Fruit fly (Drosophila melanogaster): ENCODE results near the gene kat-60L1.
A peak's percentile ranks its signal among the peaks of the same experiment; 100 is the strongest.

kat-60L1 gene

DNA sequence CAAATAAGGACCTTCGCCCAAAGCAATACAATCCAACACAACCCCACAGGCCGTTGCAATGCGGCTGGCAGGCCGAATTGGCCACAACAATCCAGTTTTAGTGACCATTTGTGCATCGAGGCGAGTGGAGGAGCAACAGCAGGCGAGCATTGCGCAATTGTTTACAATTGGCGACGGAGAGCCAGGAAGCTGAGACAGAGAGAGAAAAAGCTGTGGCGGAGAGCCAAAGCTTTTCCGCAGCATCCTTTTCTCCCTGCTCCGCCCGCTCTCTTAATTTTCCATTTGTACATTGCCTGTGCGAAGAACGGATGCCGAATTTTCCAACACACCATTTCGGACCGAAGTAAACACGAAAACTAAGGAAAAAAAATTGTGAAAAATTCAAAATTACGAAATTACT lies at the start of gene kat-60L1:
TSS of gene kat-60L1 (plus strand) at position 301 of the 400 bp plus-strand sequence.
- TF ChIP-seq Mnt (GFP tag; optimal IDR thresholded peaks at IDR 0.05), result no peak
- no peak for TF ChIP-seq bab1 (GFP tag; optimal IDR thresholded peaks at IDR 0.05)
- no peak for TF ChIP-seq CG7101 (tag; optimal IDR thresholded peaks at IDR 0.05)
- TF ChIP-seq cic (GFP tag; optimal IDR thresholded peaks at IDR 0.05), result no peak
- TF ChIP-seq CG5204 (GFP tag; optimal IDR thresholded peaks at IDR 0.05), result no peak
- TF ChIP-seq toe (GFP tag; optimal IDR thresholded peaks at IDR 0.05), result no peak
- TF ChIP-seq CG7045 (GFP tag; optimal IDR thresholded peaks at IDR 0.05), result no peak
- TF ChIP-seq kay (GFP tag; ENCODE audit: borderline replicate concordance), result no peak
- no peak for TF ChIP-seq CG33017 (tag; optimal IDR thresholded peaks at IDR 0.05)
- no peak for TF ChIP-seq cnc (optimal IDR thresholded peaks at IDR 0.05)
- TF ChIP-seq pad (GFP tag; optimal IDR thresholded peaks at IDR 0.05), result no peak
- TF ChIP-seq CG12768 (GFP tag; optimal IDR thresholded peaks at IDR 0.05), result no peak
- no peak for TF ChIP-seq Hr96 (GFP tag; optimal IDR thresholded peaks at IDR 0.05)

DNA sequence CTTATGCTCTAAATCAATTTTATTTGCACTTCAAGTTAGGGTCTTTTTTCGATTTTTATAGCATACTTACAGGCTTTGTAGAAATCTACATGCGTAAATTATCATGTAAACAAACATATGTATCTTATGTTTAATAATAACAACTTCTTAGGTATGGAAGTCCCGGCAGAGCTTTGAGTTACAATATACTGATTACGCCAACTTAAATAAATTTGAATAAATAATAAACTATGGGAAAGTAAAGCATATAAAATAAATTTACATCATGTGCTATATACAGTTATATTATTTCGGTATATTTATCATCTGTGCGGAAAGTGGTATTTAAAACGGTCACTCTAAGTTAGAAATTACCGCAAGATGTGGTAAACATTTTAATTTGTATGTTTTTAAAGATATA lies 48.4 kb upstream of the kat-60L1 start, which contains the start of gene CG1239:
TSS of gene CG1239 (plus strand) at position 333 of the 400 bp plus-strand sequence.
- TF ChIP-seq ovo (GFP tag; optimal IDR thresholded peaks at IDR 0.05), result peak; percentile 14
- TF ChIP-seq CG5204 (GFP tag; optimal IDR thresholded peaks at IDR 0.05), result no peak

DNA sequence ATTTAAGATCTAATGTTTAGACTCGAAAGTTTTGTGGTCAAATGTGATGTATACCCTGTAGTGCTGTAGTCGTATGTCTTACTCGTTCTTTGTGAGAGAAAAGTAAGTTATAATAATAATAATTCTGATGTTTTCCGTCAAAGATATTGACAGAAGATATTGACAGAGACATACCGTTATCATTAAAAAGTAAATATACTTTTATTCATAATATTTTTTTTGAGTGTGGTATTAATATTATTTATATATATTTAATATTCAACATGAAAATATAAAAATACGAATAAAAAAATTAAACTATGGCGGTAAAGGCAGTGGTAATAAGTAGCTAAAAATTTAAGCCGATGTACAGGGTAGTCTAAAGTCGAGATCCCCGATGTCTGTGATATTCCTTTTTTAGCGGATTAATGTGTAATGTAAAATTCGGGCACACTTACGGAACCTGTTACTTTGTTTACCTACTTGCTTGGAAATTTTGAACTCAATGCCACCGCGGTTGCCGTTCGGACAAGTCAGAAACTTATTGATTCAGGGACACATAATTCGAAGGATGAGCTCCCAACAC lies 45.2 kb upstream of the kat-60L1 start, which contains the start of the genes CG2100 and CG1236:
TSS of gene CG2100 (minus strand) at position 51 of the 565 bp plus-strand sequence.
TSS of gene CG1236 (plus strand) at position 444 of the 565 bp plus-strand sequence.
- TF ChIP-seq CG11617 (GFP tag; optimal IDR thresholded peaks at IDR 0.05), result peak; percentile 91
- no peak for TF ChIP-seq Clk (GFP tag; optimal IDR thresholded peaks at IDR 0.05)
- TF ChIP-seq Mnt (GFP tag; optimal IDR thresholded peaks at IDR 0.05), result peak; percentile 4
- peak; percentile 80 for TF ChIP-seq CG33017 (tag; optimal IDR thresholded peaks at IDR 0.05)
- no peak for TF ChIP-seq CG5204 (GFP tag; optimal IDR thresholded peaks at IDR 0.05)
- TF ChIP-seq CG7045 (GFP tag; optimal IDR thresholded peaks at IDR 0.05), result peak; percentile 81
- TF ChIP-seq pad (GFP tag; optimal IDR thresholded peaks at IDR 0.05), result peak; percentile 67
- peak; percentile 33 for TF ChIP-seq Crg-1 (GFP tag; optimal IDR thresholded peaks at IDR 0.05)
- peak; percentile 73 for TF ChIP-seq bab1 (GFP tag; optimal IDR thresholded peaks at IDR 0.05)
- peak; percentile 80 for TF ChIP-seq CG7101 (tag; optimal IDR thresholded peaks at IDR 0.05)
- TF ChIP-seq ovo (GFP tag; optimal IDR thresholded peaks at IDR 0.05), result peak; percentile 52
- no peak for TF ChIP-seq Hr96 (GFP tag; optimal IDR thresholded peaks at IDR 0.05)
- peak; percentile 22 for TF ChIP-seq CG1620 (GFP tag; optimal IDR thresholded peaks at IDR 0.05)
- TF ChIP-seq CG14711 (tag; optimal IDR thresholded peaks at IDR 0.05), result peak; percentile 76
- TF ChIP-seq toe (GFP tag; optimal IDR thresholded peaks at IDR 0.05), result no peak
- no peak for TF ChIP-seq cnc (optimal IDR thresholded peaks at IDR 0.05)
- TF ChIP-seq cic (GFP tag; optimal IDR thresholded peaks at IDR 0.05), result peak; percentile 18
- peak; percentile 69 for TF ChIP-seq CG12768 (GFP tag; optimal IDR thresholded peaks at IDR 0.05)
- TF ChIP-seq tj (GFP tag; optimal IDR thresholded peaks at IDR 0.05), result peak; percentile 61
- TF ChIP-seq kay (GFP tag; ENCODE audit: borderline replicate concordance), result no peak

DNA sequence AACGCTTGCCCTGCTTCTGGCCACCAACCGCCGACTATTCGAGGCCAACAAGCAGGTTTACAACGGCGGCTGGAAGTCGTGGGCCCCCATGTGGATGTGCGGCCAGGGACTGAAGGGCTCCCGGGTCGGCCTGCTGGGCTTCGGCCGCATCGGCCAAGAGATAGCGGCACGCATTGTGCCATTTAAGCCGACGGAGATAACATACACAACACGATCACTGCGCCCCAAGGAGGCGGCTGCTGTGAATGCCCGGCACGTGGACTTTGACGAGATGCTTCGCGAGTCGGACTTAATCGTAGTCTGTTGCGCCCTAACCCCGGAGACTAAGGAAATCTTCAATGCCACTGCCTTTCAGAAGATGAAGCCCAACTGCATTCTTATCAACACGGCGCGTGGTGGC lies 44.3 kb upstream of the kat-60L1 start:
- TF ChIP-seq kay (GFP tag; ENCODE audit: borderline replicate concordance) (no peak), Clk (GFP tag; optimal IDR thresholded peaks at IDR 0.05) (no peak), CG5204 (GFP tag; optimal IDR thresholded peaks at IDR 0.05) (no peak), bab1 (GFP tag; optimal IDR thresholded peaks at IDR 0.05) (no peak), CG7045 (GFP tag; optimal IDR thresholded peaks at IDR 0.05) (no peak), CG33017 (tag; optimal IDR thresholded peaks at IDR 0.05) (no peak), Mnt (GFP tag; optimal IDR thresholded peaks at IDR 0.05) (no peak), toe (GFP tag; optimal IDR thresholded peaks at IDR 0.05) (no peak), ovo (GFP tag; optimal IDR thresholded peaks at IDR 0.05) (no peak), CG7101 (tag; optimal IDR thresholded peaks at IDR 0.05) (no peak), cic (GFP tag; optimal IDR thresholded peaks at IDR 0.05) (no peak), cnc (optimal IDR thresholded peaks at IDR 0.05) (no peak), CG11617 (GFP tag; optimal IDR thresholded peaks at IDR 0.05) (no peak)

DNA sequence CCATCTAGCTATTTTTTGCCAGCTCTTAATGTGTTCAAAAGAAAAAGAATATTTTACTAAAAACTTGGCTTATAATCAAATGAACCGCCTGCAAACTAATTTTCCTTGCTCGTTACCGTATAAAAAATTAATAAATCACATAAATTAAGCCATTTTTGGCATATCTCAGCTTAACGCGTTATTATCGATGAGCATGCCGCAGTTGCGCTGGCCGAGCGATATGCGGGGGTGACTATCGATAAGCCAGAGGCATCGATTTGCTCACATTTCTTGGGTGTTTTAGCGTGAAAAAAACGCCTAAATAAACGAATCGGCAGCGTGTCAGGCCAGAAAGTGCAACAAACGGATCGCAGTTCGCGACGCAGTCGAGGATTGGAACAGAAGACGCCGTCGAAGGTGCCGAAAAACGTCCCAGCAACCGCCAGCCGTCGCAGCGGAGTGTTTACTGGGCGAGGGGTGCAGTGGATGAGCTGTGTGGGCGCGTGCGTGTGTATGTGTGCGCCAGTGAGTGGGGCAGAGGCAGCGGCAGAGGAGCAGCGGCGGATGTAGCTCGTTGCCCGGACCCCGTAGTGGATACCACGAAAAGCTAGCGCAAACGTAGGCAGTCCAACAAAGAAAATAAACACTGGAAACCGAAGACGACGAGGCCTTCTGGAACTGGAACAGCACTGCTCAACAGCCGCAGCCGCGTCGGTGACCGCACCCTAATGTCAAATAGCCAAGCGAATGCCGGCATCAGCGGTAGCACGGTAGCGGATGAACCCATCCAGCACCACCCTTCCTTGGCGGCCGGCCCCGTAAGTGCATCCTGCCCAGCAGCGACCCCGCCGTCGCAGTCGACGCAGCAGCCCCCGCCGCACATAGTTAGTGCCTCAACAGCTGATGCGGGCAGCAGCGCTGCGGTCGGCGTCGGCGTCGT lies 39.0 kb upstream of the kat-60L1 start, which contains the start of the genes Sym and Madm:
TSS of gene Sym (minus strand) at position 199 of the 919 bp plus-strand sequence.
TSS of gene Madm (plus strand) at position 233 of the 919 bp plus-strand sequence.
- TF ChIP-seq bab1 (GFP tag; optimal IDR thresholded peaks at IDR 0.05) (peak; percentile 41), Mnt (GFP tag; optimal IDR thresholded peaks at IDR 0.05) (peak; percentile 63), CG11617 (GFP tag; optimal IDR thresholded peaks at IDR 0.05) (peak; percentile 34), cnc (optimal IDR thresholded peaks at IDR 0.05) (no peak), CG5204 (GFP tag; optimal IDR thresholded peaks at IDR 0.05) (peak; percentile 15), CG7045 (GFP tag; optimal IDR thresholded peaks at IDR 0.05) (no peak), CG7101 (tag; optimal IDR thresholded peaks at IDR 0.05) (peak; percentile 19), CG14711 (tag; optimal IDR thresholded peaks at IDR 0.05) (peak; percentile 11), CG33017 (tag; optimal IDR thresholded peaks at IDR 0.05) (no peak), pad (GFP tag; optimal IDR thresholded peaks at IDR 0.05) (peak; percentile 13), Crg-1 (GFP tag; optimal IDR thresholded peaks at IDR 0.05) (peak; percentile 3), kay (GFP tag; ENCODE audit: borderline replicate concordance) (no peak), CG1620 (GFP tag; optimal IDR thresholded peaks at IDR 0.05) (peak; percentile 40), tj (GFP tag; optimal IDR thresholded peaks at IDR 0.05) (peak; percentile 42), ovo (GFP tag; optimal IDR thresholded peaks at IDR 0.05) (peak; percentile 15), Clk (GFP tag; optimal IDR thresholded peaks at IDR 0.05) (no peak), Hr96 (GFP tag; optimal IDR thresholded peaks at IDR 0.05) (peak; percentile 51), CG12768 (GFP tag; optimal IDR thresholded peaks at IDR 0.05) (no peak), toe (GFP tag; optimal IDR thresholded peaks at IDR 0.05) (no peak), cic (GFP tag; optimal IDR thresholded peaks at IDR 0.05) (no peak)

Data from whole organism, adult.